Fruit fly (Drosophila melanogaster): ENCODE results near the gene Trpgamma.

Trpgamma gene

dm6 chr2L:16683958-16684877, 7.7 kb upstream of the Trpgamma start, which contains the start of gene CG31807 (continued):
- TF ChIP-seq CG10669 (GFP tag; optimal IDR thresholded peaks at IDR 0.05) (peak; percentile 96), Blimp-1 (GFP tag; optimal IDR thresholded peaks at IDR 0.05) (peak; percentile 73), CG3032 (tag; optimal IDR thresholded peaks at IDR 0.05) (peak; percentile 97), Eip75B (GFP tag; optimal IDR thresholded peaks at IDR 0.05) (peak; percentile 96), Ets96B (tag; optimal IDR thresholded peaks at IDR 0.05) (peak; percentile 95), net (GFP tag; optimal IDR thresholded peaks at IDR 0.05) (peak; percentile 96), CG8119 (GFP tag; IDR thresholded peaks at IDR 0.05) (peak; percentile 98), svp (GFP tag) (peak; percentile 94), pdm3 (GFP tag; optimal IDR thresholded peaks at IDR 0.05) (peak; percentile 96), Met (GFP tag; optimal IDR thresholded peaks at IDR 0.05) (peak; percentile 92), Lpt (GFP tag; optimal IDR thresholded peaks at IDR 0.05) (peak; percentile 94), achi (GFP tag; optimal IDR thresholded peaks at IDR 0.05) (peak; percentile 96), CG6808 (GFP tag; optimal IDR thresholded peaks at IDR 0.05) (peak; percentile 97), Gug (GFP tag; IDR thresholded peaks at IDR 0.05) (peak; percentile 65), CG11294 (GFP tag; IDR thresholded peaks at IDR 0.05) (peak; percentile 45), fd59A (GFP tag; optimal IDR thresholded peaks at IDR 0.05) (peak; percentile 96), cyc (GFP tag; optimal IDR thresholded peaks at IDR 0.05) (peak; percentile 86), Eip78C (GFP tag) (peak; percentile 100), CG11902 (GFP tag; optimal IDR thresholded peaks at IDR 0.05) (peak; percentile 79), spab (GFP tag; optimal IDR thresholded peaks at IDR 0.05) (peak; percentile 94), Eip93F (GFP tag; optimal IDR thresholded peaks at IDR 0.05) (peak; percentile 61), OdsH (GFP tag; optimal IDR thresholded peaks at IDR 0.05) (peak; percentile 96), CG1621 (tag; optimal IDR thresholded peaks at IDR 0.05) (peak; percentile 95), CG15336 (GFP tag; IDR thresholded peaks at IDR 0.05) (peak; percentile 97), dac (GFP tag; optimal IDR thresholded peaks at IDR 0.05) (peak; percentile 92), topi (GFP tag; optimal IDR thresholded peaks at IDR 0.05) (peak; percentile 95), CG34406 (GFP tag; optimal IDR thresholded peaks at IDR 0.05) (peak; percentile 96), Smox (GFP tag; optimal IDR thresholded peaks at IDR 0.05) (peak; percentile 90), CG16779 (tag; optimal IDR thresholded peaks at IDR 0.05) (peak; percentile 95), Sox102F (GFP tag; optimal IDR thresholded peaks at IDR 0.05) (peak; percentile 96), CG6854 (GFP tag; optimal IDR thresholded peaks at IDR 0.05) (peak; percentile 63), Hr4 (GFP tag; optimal IDR thresholded peaks at IDR 0.05) (peak; percentile 96), CG10631 (GFP tag; optimal IDR thresholded peaks at IDR 0.05) (peak; percentile 92), Hr38 (GFP tag; optimal IDR thresholded peaks at IDR 0.05) (peak; percentile 9)

- TF ChIP-seq fkh (GFP tag; optimal IDR thresholded peaks at IDR 0.05): no peak
- TF ChIP-seq CG6163 (GFP tag; IDR thresholded peaks at IDR 0.05): no peak
- TF ChIP-seq net (GFP tag; optimal IDR thresholded peaks at IDR 0.05): no peak
- no peak for TF ChIP-seq dsx (GFP tag; optimal IDR thresholded peaks at IDR 0.05; ENCODE audit: poor library complexity, severe bottlenecking)
- TF ChIP-seq CG34406 (GFP tag; optimal IDR thresholded peaks at IDR 0.05): no peak
- TF ChIP-seq ss (GFP tag; optimal IDR thresholded peaks at IDR 0.05): no peak
Observed at dm6 chr2L:16682203-16682602, 5.7 kb upstream of the Trpgamma start, which contains the start of gene CG33552. TSS of gene CG33552 (plus strand) at chr2L:16682503.

Data from whole organism, prepupa.